Fruit fly (Drosophila melanogaster): ENCODE measurements around the gene RpL17.
A peak's percentile ranks its signal among the peaks of the same experiment; 100 is the strongest.

RpL17 gene

dm6 chrX:6741184-6741586 lies 2.9 kb downstream of the RpL17 start (continued):
- TF ChIP-seq amos (GFP tag; IDR thresholded peaks at IDR 0.05; ENCODE audit: partially characterized antibody) (peak; percentile 86), Awh (GFP tag; IDR thresholded peaks at IDR 0.05) (peak; percentile 50; the same call in 1 of the 2 replicates), CG12391 (tag; optimal IDR thresholded peaks at IDR 0.05) (peak; percentile 48), Eip74EF (GFP tag; optimal IDR thresholded peaks at IDR 0.05) (no peak), Nf-YC (tag; optimal IDR thresholded peaks at IDR 0.05) (peak; percentile 27), esg (GFP tag; conservative IDR thresholded peaks at IDR 0.05) (no peak; the same call in 1 of the 2 replicates), TFAM (GFP tag; optimal IDR thresholded peaks at IDR 0.05) (no peak), NFAT (GFP tag; IDR thresholded peaks at IDR 0.05) (peak; percentile 52; the same call in 1 of the 2 replicates), slp2 (GFP tag; optimal IDR thresholded peaks at IDR 0.05) (no peak), CG10979 (tag; optimal IDR thresholded peaks at IDR 0.05) (peak; percentile 10), psq (GFP tag; optimal IDR thresholded peaks at IDR 0.05) (no peak), nerfin-1 (tag; optimal IDR thresholded peaks at IDR 0.05) (no peak), Ptx1 (GFP tag; IDR thresholded peaks at IDR 0.05) (peak; percentile 50), wek (GFP tag; optimal IDR thresholded peaks at IDR 0.05) (no peak), Aef1 (GFP tag; IDR thresholded peaks at IDR 0.05) (peak; percentile 18; the same call in 1 of the 3 replicates), Asciz (GFP tag; optimal IDR thresholded peaks at IDR 0.05) (peak; percentile 0), pho (GFP tag; optimal IDR thresholded peaks at IDR 0.05) (peak; percentile 36), CG6254 (GFP tag; optimal IDR thresholded peaks at IDR 0.05) (no peak), CG7357 (GFP tag; IDR thresholded peaks at IDR 0.05) (0 out of 3 replicates have a peak, but pooled peaks have one; percentile 15), CG17359 (tag; optimal IDR thresholded peaks at IDR 0.05) (peak; percentile 29), oc (tag; optimal IDR thresholded peaks at IDR 0.05) (no peak), D (optimal IDR thresholded peaks at IDR 0.05) (no peak), D (GFP tag; optimal IDR thresholded peaks at IDR 0.05) (no peak), fd3F (GFP tag; optimal IDR thresholded peaks at IDR 0.05) (peak; percentile 4), ase (GFP tag; IDR thresholded peaks at IDR 0.05) (0 out of 3 replicates have a peak, but pooled peaks have one; percentile 26), CG11560 (tag; IDR thresholded peaks at IDR 0.05) (peak; percentile 54; the same call in 2 of the 3 replicates), ssp (GFP tag; IDR thresholded peaks at IDR 0.05) (no peak), CTCF (GFP tag; optimal IDR thresholded peaks at IDR 0.05) (peak; percentile 73), CG17385 (GFP tag; optimal IDR thresholded peaks at IDR 0.05) (peak; percentile 32), CG3847 (GFP tag; IDR thresholded peaks at IDR 0.05) (peak; percentile 66), CG7987 (GFP tag; optimal IDR thresholded peaks at IDR 0.05) (no peak), lilli (GFP tag; optimal IDR thresholded peaks at IDR 0.05) (peak; percentile 73), run (tag; optimal IDR thresholded peaks at IDR 0.05) (no peak), stwl (tag; optimal IDR thresholded peaks at IDR 0.05) (peak; percentile 56), Rfx (GFP tag; IDR thresholded peaks at IDR 0.05) (peak; percentile 74), mld (GFP tag; IDR thresholded peaks at IDR 0.05; ENCODE audit: partially characterized antibody) (peak; percentile 71; the same call in 1 of the 3 replicates), jumu (GFP tag; optimal IDR thresholded peaks at IDR 0.05) (peak; percentile 35), grn (GFP tag; optimal IDR thresholded peaks at IDR 0.05) (no peak), B-H1 (GFP tag; IDR thresholded peaks at IDR 0.05) (no peak; the same call in 2 of the 3 replicates), fu2 (GFP tag; optimal IDR thresholded peaks at IDR 0.05) (no peak), CG15073 (GFP tag; optimal IDR thresholded peaks at IDR 0.05) (no peak), CG6813 (GFP tag; optimal IDR thresholded peaks at IDR 0.05) (no peak), Lpt (GFP tag; optimal IDR thresholded peaks at IDR 0.05) (no peak), CG1603 (tag; optimal IDR thresholded peaks at IDR 0.05) (peak; percentile 87), CG7271 (tag; optimal IDR thresholded peaks at IDR 0.05) (no peak), B-H2 (GFP tag; optimal IDR thresholded peaks at IDR 0.05) (peak; percentile 46), fd64A (GFP tag; optimal IDR thresholded peaks at IDR 0.05) (no peak), CG18599 (GFP tag; optimal IDR thresholded peaks at IDR 0.05) (peak; percentile 40), CG2875 (GFP tag; optimal IDR thresholded peaks at IDR 0.05) (no peak), Ets97D (GFP tag; optimal IDR thresholded peaks at IDR 0.05) (peak; percentile 87), chinmo (GFP tag; IDR thresholded peaks at IDR 0.05; ENCODE audit: partially characterized antibody) (peak; percentile 74; the same call in 1 of the 4 replicates)

Data from whole organism, embryonic.